Fruit fly (Drosophila melanogaster): ENCODE results near the gene CG7309.
A peak's percentile ranks its signal among the peaks of the same experiment; 100 is the strongest.

CG7309 gene

dm6 chr2L:10908793-10909192, at the start of gene CG7309:
Gene CG7309 (minus strand): TSS chr2L:10908893.
- TF ChIP-seq CG10348 (GFP tag; IDR thresholded peaks at IDR 0.05) (no peak), Pif1A (GFP tag; optimal IDR thresholded peaks at IDR 0.05) (no peak), EcR (GFP tag; optimal IDR thresholded peaks at IDR 0.05) (no peak), CG4496 (GFP tag; IDR thresholded peaks at IDR 0.05) (no peak), Pif1B (GFP tag; optimal IDR thresholded peaks at IDR 0.05) (no peak), D1 (tag; optimal IDR thresholded peaks at IDR 0.05) (no peak), Ets98B (GFP tag; IDR thresholded peaks at IDR 0.05) (no peak), CG13204 (GFP tag; optimal IDR thresholded peaks at IDR 0.05) (no peak), CG14655 (GFP tag; optimal IDR thresholded peaks at IDR 0.05) (no peak), CG15710 (tag; optimal IDR thresholded peaks at IDR 0.05) (no peak), fd96Ca (GFP tag; IDR thresholded peaks at IDR 0.05) (no peak), Snoo (tag; optimal IDR thresholded peaks at IDR 0.05) (no peak), gl (tag; optimal IDR thresholded peaks at IDR 0.05) (no peak), CG8159 (tag; optimal IDR thresholded peaks at IDR 0.05) (no peak), CG17806 (tag; optimal IDR thresholded peaks at IDR 0.05) (no peak), CG34367 (tag; optimal IDR thresholded peaks at IDR 0.05) (no peak), CG12605 (GFP tag; IDR thresholded peaks at IDR 0.05) (no peak), CG32121 (GFP tag; IDR thresholded peaks at IDR 0.05) (no peak)

dm6 chr2L:10947815-10948214, 39.1 kb upstream of the CG7309 start:
- peak; percentile 78 for TF ChIP-seq CG32121 (GFP tag; IDR thresholded peaks at IDR 0.05)
- peak; percentile 54; the same call in 2 of the 3 replicates for TF ChIP-seq CG4496 (GFP tag; IDR thresholded peaks at IDR 0.05)

dm6 chr2L:10940196-10940595, 31.5 kb upstream of the CG7309 start:
- TF ChIP-seq EcR (GFP tag; optimal IDR thresholded peaks at IDR 0.05) (no peak), CG4496 (GFP tag; IDR thresholded peaks at IDR 0.05) (no peak), CG13204 (GFP tag; optimal IDR thresholded peaks at IDR 0.05) (no peak), CG9948 (tag; optimal IDR thresholded peaks at IDR 0.05) (no peak), fd96Ca (GFP tag; IDR thresholded peaks at IDR 0.05) (no peak), gl (tag; optimal IDR thresholded peaks at IDR 0.05) (no peak), CG17806 (tag; optimal IDR thresholded peaks at IDR 0.05) (no peak)

dm6 chr2L:10936362-10936761, 27.7 kb upstream of the CG7309 start, which contains the start of gene CG14072:
Gene CG14072 (plus strand): TSS chr2L:10936662.
- TF ChIP-seq Snoo (tag; optimal IDR thresholded peaks at IDR 0.05) (no peak), CG15710 (tag; optimal IDR thresholded peaks at IDR 0.05) (no peak), CG32121 (GFP tag; IDR thresholded peaks at IDR 0.05) (no peak), Pif1A (GFP tag; optimal IDR thresholded peaks at IDR 0.05) (no peak), D1 (tag; optimal IDR thresholded peaks at IDR 0.05) (no peak), CG13204 (GFP tag; optimal IDR thresholded peaks at IDR 0.05) (no peak)

dm6 chr2L:10910548-10910947, 1.9 kb upstream of the CG7309 start, which contains the start of gene CG14069:
Gene CG14069 (minus strand): TSS chr2L:10910648.
- TF ChIP-seq CG12605 (GFP tag; IDR thresholded peaks at IDR 0.05) (no peak), gl (tag; optimal IDR thresholded peaks at IDR 0.05) (no peak), CG8301 (tag; optimal IDR thresholded peaks at IDR 0.05) (no peak), CG14655 (GFP tag; optimal IDR thresholded peaks at IDR 0.05) (no peak)

- TF ChIP-seq Snoo (tag; optimal IDR thresholded peaks at IDR 0.05) (no peak), CG10348 (GFP tag; IDR thresholded peaks at IDR 0.05) (no peak), CG4496 (GFP tag; IDR thresholded peaks at IDR 0.05) (no peak), CG32121 (GFP tag; IDR thresholded peaks at IDR 0.05) (no peak), CG34367 (tag; optimal IDR thresholded peaks at IDR 0.05) (no peak), CG8159 (tag; optimal IDR thresholded peaks at IDR 0.05) (no peak), Pif1A (GFP tag; optimal IDR thresholded peaks at IDR 0.05) (no peak), rn (GFP tag; IDR thresholded peaks at IDR 0.05) (no peak), CG14655 (GFP tag; optimal IDR thresholded peaks at IDR 0.05) (no peak), CG9948 (tag; optimal IDR thresholded peaks at IDR 0.05) (no peak), gl (tag; optimal IDR thresholded peaks at IDR 0.05) (no peak), CG8301 (tag; optimal IDR thresholded peaks at IDR 0.05) (no peak), CG15710 (tag; optimal IDR thresholded peaks at IDR 0.05) (no peak), CG12605 (GFP tag; IDR thresholded peaks at IDR 0.05) (no peak), EcR (GFP tag; optimal IDR thresholded peaks at IDR 0.05) (no peak), Ets98B (GFP tag; IDR thresholded peaks at IDR 0.05) (no peak), fd96Ca (GFP tag; IDR thresholded peaks at IDR 0.05) (no peak), D1 (tag; optimal IDR thresholded peaks at IDR 0.05) (no peak), Pif1B (GFP tag; optimal IDR thresholded peaks at IDR 0.05) (no peak)
These were observed 7.0 kb downstream of the CG7309 start, which contains the start of gene CG14070 for dm6 chr2L:10901685-10902084. Gene CG14070 (minus strand): TSS chr2L:10901785.

- TF ChIP-seq Pif1B (GFP tag; optimal IDR thresholded peaks at IDR 0.05) (no peak), CG9948 (tag; optimal IDR thresholded peaks at IDR 0.05) (no peak), Ets98B (GFP tag; IDR thresholded peaks at IDR 0.05) (no peak), Snoo (tag; optimal IDR thresholded peaks at IDR 0.05) (no peak), gl (tag; optimal IDR thresholded peaks at IDR 0.05) (no peak), Pif1A (GFP tag; optimal IDR thresholded peaks at IDR 0.05) (no peak), CG12605 (GFP tag; IDR thresholded peaks at IDR 0.05) (no peak), CG10348 (GFP tag; IDR thresholded peaks at IDR 0.05) (no peak), CG8301 (tag; optimal IDR thresholded peaks at IDR 0.05) (no peak), CG32121 (GFP tag; IDR thresholded peaks at IDR 0.05) (no peak), CG4496 (GFP tag; IDR thresholded peaks at IDR 0.05) (no peak), CG17806 (tag; optimal IDR thresholded peaks at IDR 0.05) (no peak)
These were observed 19.9 kb downstream of the CG7309 start, which contains the start of gene CG14071 for dm6 chr2L:10888827-10889226. Gene CG14071 (minus strand): TSS chr2L:10888927.
